Fruit fly (Drosophila melanogaster) Kc167 (cell line): ENCODE data around the gene GlyRS.

ENCODE experiments used
- Myc ChIP-seq: fragments of >200 bp; optimal IDR thresholded peaks from 2 replicates; lab custom pipeline; 2017; ENCODE audit warnings: missing external identifiers
- Sin3A ChIP-seq: fragments of >200 bp; optimal IDR thresholded peaks from 2 replicates; lab custom pipeline; 2018; ENCODE audit warnings: missing external identifiers
- h ChIP-seq: fragments of >200 bp; optimal IDR thresholded peaks from 3 replicates; lab custom pipeline; 2018; ENCODE audit warnings: missing external identifiers
- insv ChIP-seq: fragments of >200 bp; optimal IDR thresholded peaks from 3 replicates; lab custom pipeline; 2018; ENCODE audit warnings: missing external identifiers
- psq ChIP-seq: fragments of >200 bp; optimal IDR thresholded peaks from 2 replicates; lab custom pipeline; 2017; ENCODE audit warnings: missing external identifiers
- ttk ChIP-seq: sonication (Bioruptor generic); optimal IDR thresholded peaks from 2 replicates; lab custom pipeline; 2017; ENCODE audit warnings: missing external identifiers

GlyRS gene

DNA sequence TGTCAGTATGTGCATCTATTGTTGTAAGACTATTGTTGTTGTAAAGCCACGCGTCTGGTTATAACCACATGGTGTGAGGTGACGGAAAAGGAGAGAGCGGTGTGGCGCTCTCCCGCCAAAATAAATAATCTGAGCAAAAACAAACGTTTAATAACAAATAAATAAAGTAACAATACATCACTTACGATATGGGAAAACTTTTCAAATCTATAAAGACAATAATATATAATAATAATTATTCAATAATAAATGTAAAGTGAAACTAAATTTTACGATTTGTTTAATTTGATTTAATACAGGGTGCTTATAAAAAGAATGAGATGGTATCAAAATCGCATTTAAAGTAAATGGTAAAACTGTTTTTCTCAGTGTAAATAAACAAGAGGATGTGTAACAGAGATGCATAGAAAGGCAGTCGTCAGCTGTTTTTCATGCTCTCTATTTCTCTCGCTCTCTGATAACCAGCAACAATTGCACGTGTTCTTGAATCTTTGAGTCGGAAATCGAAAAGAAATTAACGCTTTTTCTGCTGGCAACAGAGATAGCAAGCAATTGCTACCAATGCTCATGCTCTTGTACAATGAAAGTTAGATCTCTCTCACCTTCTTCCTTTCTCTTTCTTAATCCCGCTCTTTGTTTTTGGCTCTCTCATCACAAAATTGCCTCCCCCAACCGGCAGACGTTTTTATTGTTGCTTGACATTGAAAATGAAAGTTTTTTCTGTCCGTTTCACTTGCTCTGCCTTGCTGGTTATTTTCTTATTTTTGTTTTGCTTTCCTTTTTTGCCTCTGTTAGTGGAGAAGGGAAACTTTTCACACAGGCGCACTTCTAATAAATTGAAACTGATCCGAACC lies 3.9 kb downstream of the GlyRS start:
- TF ChIP-seq insv (lab: Kevin White, UChicago) (no peak), Myc (no peak), ttk (lab: Kevin White, UChicago) (no peak), psq (no peak), h (no peak), Sin3A (no peak)

DNA sequence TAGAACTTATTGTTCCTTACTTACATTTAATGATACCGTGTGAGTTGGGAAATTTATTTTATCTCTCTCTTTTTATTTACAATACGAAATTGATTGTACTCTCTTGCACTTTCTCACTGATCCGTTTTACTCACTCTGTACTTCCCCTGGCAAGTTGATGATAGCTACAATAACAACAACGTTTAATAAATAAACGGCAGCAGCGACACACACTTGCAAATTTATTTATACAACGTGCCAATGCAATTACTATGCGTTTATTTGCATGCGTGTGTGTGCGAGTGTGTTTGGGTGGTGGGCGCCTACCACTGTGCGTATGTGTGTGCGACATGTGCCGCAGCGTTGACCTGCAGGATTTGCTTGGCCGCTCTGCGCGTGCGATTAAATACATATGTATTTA lies 4.6 kb downstream of the GlyRS start:
- TF ChIP-seq ttk (lab: Kevin White, UChicago) (no peak), h (no peak), Myc (no peak), insv (lab: Kevin White, UChicago) (no peak), Sin3A (no peak), psq (no peak)

DNA sequence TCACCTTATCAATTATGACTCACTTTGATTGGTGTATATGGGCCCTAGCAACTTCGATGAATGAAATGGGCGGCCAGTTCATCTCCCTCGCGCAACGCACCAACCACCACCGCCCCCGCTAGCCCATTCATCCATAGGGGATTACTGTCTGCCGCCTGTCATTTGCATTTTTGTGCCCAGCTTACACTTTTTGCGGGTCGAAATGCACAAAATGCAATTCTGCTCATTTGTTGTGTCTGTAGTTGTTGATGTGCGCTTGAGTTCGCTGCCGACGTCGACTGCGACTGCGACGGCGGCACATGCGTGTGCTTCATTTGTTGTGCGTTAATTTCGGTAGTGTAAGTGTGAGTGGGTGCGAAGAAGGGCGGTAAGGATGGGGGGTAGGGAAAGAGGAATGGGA lies 6.0 kb downstream of the GlyRS start:
- TF ChIP-seq h: no peak
- TF ChIP-seq ttk (lab: Kevin White, UChicago): no peak
- TF ChIP-seq psq: no peak
- TF ChIP-seq insv (lab: Kevin White, UChicago): no peak
- no peak for TF ChIP-seq Myc
- no peak for TF ChIP-seq Sin3A

DNA sequence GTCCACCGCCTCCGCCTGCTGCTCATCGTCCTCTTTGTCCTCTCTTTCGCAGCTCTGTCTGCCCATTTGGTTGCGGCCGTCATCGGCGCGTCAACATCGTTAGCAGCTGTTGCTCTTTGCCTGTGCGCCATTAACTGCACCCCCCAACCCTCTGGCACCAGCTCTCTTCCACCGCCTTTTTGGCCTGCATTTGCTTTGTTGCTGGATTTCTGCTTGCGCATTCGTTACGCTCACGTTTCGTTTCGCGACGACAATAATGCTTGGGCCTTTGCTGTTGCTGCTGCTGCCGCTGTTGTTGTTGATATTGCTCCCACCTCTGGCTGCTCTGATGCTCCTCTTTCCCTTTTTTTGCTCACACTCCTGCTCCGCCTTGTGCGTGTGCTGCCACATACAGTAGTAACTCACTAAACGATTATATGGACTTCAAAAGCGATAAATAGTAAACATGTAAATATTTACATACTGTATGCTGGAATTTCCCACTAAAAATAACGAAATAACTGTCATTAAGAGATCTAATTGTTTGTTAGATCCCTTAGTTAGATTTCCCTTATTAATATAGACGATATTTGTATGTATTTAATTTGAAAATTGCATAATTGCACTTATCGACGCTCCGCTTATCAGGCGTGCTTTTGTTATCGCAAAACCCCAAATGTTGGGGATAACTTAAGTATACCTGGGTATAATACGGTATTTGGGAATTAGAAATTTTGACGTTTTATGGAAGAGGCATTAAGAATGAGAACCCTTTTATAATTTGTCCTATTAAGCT lies 6.9 kb downstream of the GlyRS start:
- TF ChIP-seq Sin3A: no peak
- TF ChIP-seq psq: no peak
- no peak for TF ChIP-seq ttk (lab: Kevin White, UChicago)
- TF ChIP-seq Myc: no peak
- no peak for TF ChIP-seq h
- TF ChIP-seq insv (lab: Kevin White, UChicago): no peak

DNA sequence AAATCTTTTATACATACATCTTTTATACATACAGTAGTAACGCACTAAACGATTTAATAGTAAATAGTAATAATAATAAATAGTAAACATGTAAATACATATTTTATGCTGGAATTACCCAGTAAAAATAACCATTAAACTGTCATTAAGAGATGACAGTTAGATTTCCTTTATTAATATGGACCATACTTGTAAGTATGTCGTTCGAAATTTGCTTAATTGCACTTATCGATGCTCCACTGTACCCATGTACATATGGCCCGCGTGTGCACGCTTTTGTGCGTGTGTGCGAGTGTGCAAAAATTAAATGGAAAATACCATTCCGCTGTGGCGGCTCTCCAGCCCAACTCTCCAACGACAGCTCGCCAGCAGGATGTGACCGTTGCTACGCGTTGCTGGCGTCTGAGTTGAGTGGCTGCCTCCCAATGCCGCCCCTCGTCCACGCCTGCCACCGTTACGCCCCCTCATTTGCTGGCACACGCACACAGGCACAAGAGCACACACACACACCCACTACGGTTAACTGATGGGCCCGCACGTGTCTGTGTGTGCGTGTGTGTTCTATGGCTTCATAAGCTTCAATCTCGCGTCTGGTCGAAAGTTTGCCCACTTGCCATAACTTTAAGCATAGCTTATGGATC lies 7.8 kb downstream of the GlyRS start:
- TF ChIP-seq psq: no peak
- no peak for TF ChIP-seq h
- no peak for TF ChIP-seq ttk (lab: Kevin White, UChicago)
- TF ChIP-seq Myc: no peak
- no peak for TF ChIP-seq insv (lab: Kevin White, UChicago)
- no peak for TF ChIP-seq Sin3A

DNA sequence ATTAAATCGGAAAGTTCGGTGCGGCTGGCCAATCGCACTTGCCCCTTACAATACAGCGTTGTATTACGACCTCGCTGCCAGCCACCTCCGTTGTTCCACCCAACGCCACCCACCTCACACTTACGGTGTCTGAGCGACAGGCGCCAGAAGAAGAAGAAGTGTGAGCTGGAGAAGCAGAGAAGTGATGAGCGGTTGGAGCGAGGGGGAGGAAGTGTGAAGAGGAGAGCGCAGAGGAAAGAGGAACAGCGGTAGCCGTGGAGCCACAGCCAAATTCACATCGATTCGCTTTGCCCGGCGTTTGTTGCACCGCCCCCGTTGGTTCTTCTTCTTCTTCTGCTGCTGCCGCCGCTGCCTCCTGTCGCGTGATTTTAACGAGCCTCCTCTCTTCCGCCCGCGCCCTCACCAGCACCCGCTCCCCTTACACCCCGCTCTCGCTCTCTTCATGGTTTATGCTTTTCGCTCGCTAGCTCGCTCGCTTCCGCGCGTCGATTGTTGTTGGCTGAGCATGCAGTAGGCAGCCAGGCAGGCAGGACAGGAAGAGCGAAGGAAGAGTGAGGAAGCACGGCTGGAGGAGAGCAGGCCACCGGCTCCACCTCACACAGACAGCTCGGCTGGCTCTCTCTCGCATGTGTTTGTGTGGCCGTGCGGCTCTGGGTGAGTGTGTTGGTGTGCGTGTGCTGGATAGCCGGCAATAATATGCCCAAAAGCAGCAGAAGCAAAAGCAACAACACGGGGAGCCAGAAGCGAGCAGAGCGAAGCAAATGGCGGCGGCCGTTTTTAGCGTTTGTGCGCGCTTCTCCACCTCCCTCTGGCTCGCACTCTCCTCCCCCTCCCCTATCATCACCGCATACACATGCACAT lies 9.3 kb downstream of the GlyRS start:
- TF ChIP-seq insv (lab: Kevin White, UChicago): no peak
- TF ChIP-seq psq: no peak
- TF ChIP-seq h: no peak
- no peak for TF ChIP-seq ttk (lab: Kevin White, UChicago)

DNA sequence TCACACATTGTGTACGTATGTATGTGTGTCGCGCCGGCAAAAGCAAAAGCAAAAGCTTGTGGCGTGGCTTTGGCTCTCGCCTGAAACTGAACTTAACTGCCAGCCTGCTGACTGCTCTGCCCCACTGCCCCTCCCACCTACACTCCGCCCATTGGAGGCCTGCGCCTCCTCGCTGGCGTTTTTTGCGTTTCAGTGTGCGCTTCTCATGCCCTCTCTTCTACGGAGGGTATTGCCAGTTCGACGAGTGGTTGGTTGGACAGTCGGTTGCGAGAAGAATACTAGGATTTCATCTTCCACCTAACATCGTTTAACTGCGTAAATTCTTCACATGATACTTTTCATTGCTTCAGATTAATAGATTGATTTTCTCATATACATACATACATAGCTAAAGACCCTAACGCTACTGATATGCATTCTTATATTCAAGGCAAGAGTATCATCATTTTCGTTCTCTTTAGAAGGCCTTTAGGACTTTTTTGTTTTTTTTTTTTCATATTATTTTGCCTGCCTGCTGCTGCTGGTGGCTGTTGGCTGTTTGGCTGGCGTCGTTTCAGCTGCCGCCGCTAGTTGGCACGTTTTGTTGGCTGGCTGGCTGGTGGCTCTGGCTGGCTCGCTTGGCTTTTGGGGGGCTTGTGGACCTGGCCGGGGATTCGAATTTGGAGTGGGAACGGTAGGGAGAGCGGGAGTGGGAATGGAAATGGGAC lies 10.1 kb downstream of the GlyRS start:
- TF ChIP-seq ttk (lab: Kevin White, UChicago) (no peak), h (no peak), Myc (no peak), Sin3A (no peak), insv (lab: Kevin White, UChicago) (no peak), psq (no peak)

DNA sequence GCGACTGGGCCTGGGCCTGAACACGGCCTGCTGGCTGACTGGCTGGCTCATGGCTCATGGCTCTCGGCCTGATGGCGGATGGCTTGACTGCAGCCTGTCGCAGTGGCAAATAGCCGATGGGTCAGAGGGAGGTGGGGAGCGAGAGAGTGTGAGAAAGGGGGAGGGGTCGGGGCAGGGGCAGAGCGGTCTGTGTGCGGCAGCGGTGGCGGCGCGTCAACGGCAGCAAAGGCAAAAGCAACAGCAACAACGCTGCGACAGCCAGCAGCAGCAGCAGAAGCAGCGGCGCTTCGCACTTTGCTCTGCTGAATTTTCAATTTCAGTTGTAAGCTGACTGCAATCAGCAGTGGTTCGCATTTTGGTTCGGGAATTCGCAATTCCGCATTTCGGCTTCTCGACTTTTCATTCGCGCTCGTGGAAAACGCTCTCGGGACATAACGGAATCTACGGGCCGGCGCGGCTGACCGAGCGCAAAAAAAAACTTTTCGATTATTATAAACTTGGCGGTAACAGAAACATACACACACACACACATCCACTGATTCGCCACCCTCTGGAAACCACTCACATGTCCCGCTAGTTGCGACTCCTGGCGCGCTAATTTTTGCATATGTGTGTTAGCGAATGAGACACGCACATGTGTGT lies 10.7 kb downstream of the GlyRS start, which contains the start of gene CG45071:
CG45071 (plus strand) TSS at position 317 of the 642 bp plus-strand sequence.
- no peak for TF ChIP-seq Sin3A
- TF ChIP-seq Myc: no peak
- no peak for TF ChIP-seq h
- TF ChIP-seq psq: no peak
- TF ChIP-seq insv (lab: Kevin White, UChicago): no peak
- TF ChIP-seq ttk (lab: Kevin White, UChicago): no peak

DNA sequence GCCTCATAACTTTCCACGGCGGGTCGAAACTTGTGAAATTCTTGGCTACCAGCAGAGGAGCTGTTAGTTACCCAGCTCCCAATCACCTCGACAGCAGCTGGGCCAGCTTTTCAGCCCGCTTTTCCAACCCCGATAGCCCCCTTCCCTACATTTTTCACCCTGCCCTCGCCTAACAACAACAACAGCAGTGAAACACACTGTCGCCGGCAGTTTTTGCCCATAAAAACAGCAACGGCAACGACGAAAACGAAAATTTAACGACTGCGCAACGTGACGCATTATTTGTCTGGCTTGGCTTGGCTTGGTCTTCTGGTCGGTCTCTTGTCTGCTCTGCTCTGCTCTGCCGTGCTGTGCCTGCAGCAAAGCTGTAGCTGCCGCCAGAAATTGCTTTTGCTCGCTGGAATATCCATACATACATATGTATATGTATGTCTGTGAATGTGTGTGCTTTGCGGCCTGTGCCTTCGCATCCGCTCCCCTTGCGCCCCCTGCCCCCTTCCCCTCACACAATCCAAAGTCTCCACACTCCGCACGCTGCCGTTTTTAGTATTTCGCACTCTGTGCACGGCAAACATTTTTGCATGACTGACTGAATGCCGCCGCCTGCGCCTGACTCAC lies 12.3 kb downstream of the GlyRS start:
- TF ChIP-seq Sin3A (no peak), insv (lab: Kevin White, UChicago) (no peak), h (no peak), Myc (no peak), ttk (lab: Kevin White, UChicago) (no peak), psq (no peak)

DNA sequence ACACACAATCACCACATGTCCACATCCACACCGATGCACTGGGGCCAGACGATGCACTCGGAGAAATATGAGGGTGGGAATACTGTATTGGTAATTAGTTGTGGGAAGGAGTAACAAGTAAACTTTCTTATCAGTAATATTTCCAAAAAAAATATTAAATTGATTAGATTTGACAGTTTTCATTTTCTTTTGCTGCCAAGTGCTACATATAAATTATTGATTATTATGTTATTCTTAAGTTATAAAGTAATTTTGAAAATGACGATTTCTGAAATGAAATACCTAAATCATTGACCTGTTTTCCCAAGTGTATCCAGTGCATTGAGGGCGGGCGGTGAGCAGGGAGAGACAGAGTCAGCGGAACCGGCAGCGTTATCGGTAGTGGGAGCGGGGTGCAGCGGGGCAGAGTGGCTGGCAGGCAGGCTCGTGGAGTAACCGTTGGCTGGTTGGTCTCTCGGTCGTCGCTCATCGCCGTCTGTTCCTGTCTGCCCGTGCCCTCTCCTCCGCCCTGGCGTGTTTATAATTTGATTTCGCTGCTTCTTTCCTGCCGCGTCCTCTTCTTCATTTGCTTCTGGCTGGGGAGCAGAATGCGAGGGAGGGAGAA lies 12.9 kb downstream of the GlyRS start:
- TF ChIP-seq Myc: no peak
- no peak for TF ChIP-seq Sin3A
- TF ChIP-seq psq: no peak
- TF ChIP-seq insv (lab: Kevin White, UChicago): no peak
- TF ChIP-seq ttk (lab: Kevin White, UChicago): no peak
- TF ChIP-seq h: no peak
